Worm (Caenorhabditis elegans) whole organism, late embryonic: ENCODE measurements around the gene daf-37.

Source experiments
- elt-2 ChIP-seq: sonication (generic microtip); optimal IDR thresholded peaks from 2 replicates; lab custom pipeline; 2016; ENCODE audit warnings: missing genetic modification reagents, missing genetic modification characterization, missing compliant biosample characterization
- pag-3 ChIP-seq: sonication (generic microtip); optimal IDR thresholded peaks from 2 replicates; lab custom pipeline; 2016; ENCODE audit warnings: missing compliant biosample characterization, missing genetic modification characterization, borderline replicate concordance
- tbx-2 ChIP-seq: sonication (generic microtip); optimal IDR thresholded peaks from 2 replicates; lab custom pipeline; 2016; ENCODE audit warnings: missing genetic modification characterization, missing compliant biosample characterization

ce11 chrII:6248029-6248428 lies 40.0 kb upstream of the daf-37 start:
- TF ChIP-seq tbx-2 (tag; lab: Kevin White, UChicago) (no peak), pag-3 (tag; lab: Kevin White, UChicago) (no peak), elt-2 (no peak)
